Worm (Caenorhabditis elegans) whole organism, early embryonic: ENCODE measurements around the gene Y119D3B.14.

ENCODE experiments used
- B0310.2 ChIP-seq: sonication (generic microtip); optimal IDR thresholded peaks from 2 replicates; lab custom pipeline; 2016; ENCODE audit warnings: mild to moderate bottlenecking, missing genetic modification characterization, missing compliant biosample characterization
- F13C5.2 ChIP-seq: sonication (generic microtip); optimal IDR thresholded peaks from 2 replicates; lab custom pipeline; 2017; ENCODE audit warnings: mild to moderate bottlenecking, missing genetic modification characterization, inconsistent platforms, missing compliant biosample characterization
- aly-1 ChIP-seq: sonication (generic microtip); optimal IDR thresholded peaks from 2 replicates; lab custom pipeline; 2016; ENCODE audit warnings: missing genetic modification characterization, missing compliant biosample characterization
- ama-1 ChIP-seq: fragments of 150-350 bp; optimal IDR thresholded peaks from 2 replicates; lab custom pipeline; 2014
- ceh-13 ChIP-seq: fragments of 200-800 bp; sonication (Bioruptor generic); optimal IDR thresholded peaks from 2 replicates; lab custom pipeline; 2018; ENCODE audit warnings: mild to moderate bottlenecking, missing genetic modification characterization, missing compliant biosample characterization
- ceh-36 ChIP-seq: sonication (generic microtip); optimal IDR thresholded peaks from 2 replicates; lab custom pipeline; 2016; ENCODE audit warnings: missing genetic modification characterization, inconsistent platforms, missing compliant biosample characterization
- ets-7 ChIP-seq: sonication (generic microtip); optimal IDR thresholded peaks from 2 replicates; lab custom pipeline; 2016; ENCODE audit warnings: missing genotype, missing genetic modification characterization, missing compliant biosample characterization
- flt-1 ChIP-seq: fragments of 200-800 bp; sonication (Bioruptor generic); IDR thresholded peaks from 2 replicates; pipeline ENCODE4 v1.3.6; 2022; ENCODE audit warnings: missing genetic modification characterization, missing compliant biosample characterization
- hmbx-1 ChIP-seq: sonication (generic microtip); optimal IDR thresholded peaks from 2 replicates; lab custom pipeline; 2016; ENCODE audit warnings: mild to moderate bottlenecking, missing genetic modification characterization, missing compliant biosample characterization
- hmg-4 ChIP-seq: fragments of 200-800 bp; sonication (Bioruptor generic); optimal IDR thresholded peaks from 2 replicates; lab custom pipeline; 2018; ENCODE audit warnings: mild to moderate bottlenecking, missing genetic modification characterization, missing compliant biosample characterization
- hnd-1 ChIP-seq: sonication (generic microtip); optimal IDR thresholded peaks from 2 replicates; lab custom pipeline; 2016; ENCODE audit warnings: missing genetic modification characterization, missing compliant biosample characterization
- pes-1 ChIP-seq: fragments of 200-800 bp; sonication (Bioruptor generic); IDR thresholded peaks from 2 replicates; pipeline ENCODE4 v1.3.6; 2022; ENCODE audit warnings: missing genetic modification reagents, missing genetic modification characterization, missing compliant biosample characterization
- scrt-1 ChIP-seq: fragments of 200-800 bp; sonication (Bioruptor generic); IDR thresholded peaks from 2 replicates; pipeline ENCODE4 v1.3.6; 2022; ENCODE audit warnings: missing genetic modification characterization, missing compliant biosample characterization
- sea-1 ChIP-seq: fragments of 200-800 bp; sonication (Bioruptor generic); conservative IDR thresholded peaks from 2 replicates; pipeline ENCODE4 v1.3.6; 2022; ENCODE audit warnings: missing genetic modification characterization, missing compliant biosample characterization
- tbx-11 ChIP-seq: fragments of 200-800 bp; sonication (Bioruptor generic); IDR thresholded peaks from 2 replicates; pipeline ENCODE4 v1.3.6; 2022; ENCODE audit warnings: missing genetic modification characterization, missing compliant biosample characterization
- tbx-37 ChIP-seq: fragments of 200-800 bp; sonication (Bioruptor generic); conservative IDR thresholded peaks from 2 replicates; pipeline ENCODE4 v1.3.6; 2022; ENCODE audit warnings: missing genetic modification reagents, missing genetic modification characterization, missing compliant biosample characterization
- tra-4 ChIP-seq: sonication (generic microtip); optimal IDR thresholded peaks from 2 replicates; lab custom pipeline; 2017; ENCODE audit warnings: missing genetic modification characterization, missing compliant biosample characterization

Y119D3B.14 gene

ce11 chrIII:1207852-1208251, 14.2 kb upstream of the Y119D3B.14 start, which contains the start of gene orc-3:
TSS of gene orc-3 (plus strand) at chrIII:1208133.
- no peak for TF ChIP-seq hnd-1 (tag; lab: Kevin White, UChicago)
- TF ChIP-seq tbx-11 (GFP tag; lab: Robert Waterston, UW) = no peak
- no peak for TF ChIP-seq pes-1
- TF ChIP-seq flt-1 = no peak
- TF ChIP-seq B0310.2 (tag; lab: Kevin White, UChicago) = no peak
- no peak for TF ChIP-seq aly-1
- TF ChIP-seq F13C5.2 (tag; lab: Kevin White, UChicago) = no peak
- TF ChIP-seq tbx-37 = no peak
- TF ChIP-seq hmg-4 (GFP tag; lab: Kevin White, UChicago) = no peak
- no peak for TF ChIP-seq tra-4 (tag; lab: Kevin White, UChicago)
- no peak for TF ChIP-seq hmbx-1 (tag; lab: Kevin White, UChicago)
- no peak for TF ChIP-seq ama-1 (lab: Kevin White, UChicago)
- TF ChIP-seq ets-7 (tag; lab: Kevin White, UChicago) = no peak
- no peak for TF ChIP-seq ceh-13 (GFP tag; lab: Kevin White, UChicago)
- TF ChIP-seq ceh-36 (tag; lab: Kevin White, UChicago) = no peak
- no peak for TF ChIP-seq scrt-1
- TF ChIP-seq sea-1 (GFP tag; lab: Robert Waterston, UW) = no peak

- TF ChIP-seq hmbx-1 (tag; lab: Kevin White, UChicago) = no peak
- no peak for TF ChIP-seq ama-1 (lab: Kevin White, UChicago)
- no peak for TF ChIP-seq pes-1
- no peak for TF ChIP-seq ceh-13 (GFP tag; lab: Kevin White, UChicago)
- TF ChIP-seq hmg-4 (GFP tag; lab: Kevin White, UChicago) = no peak
- TF ChIP-seq B0310.2 (tag; lab: Kevin White, UChicago) = no peak
- TF ChIP-seq scrt-1 = no peak
- TF ChIP-seq tbx-11 (GFP tag; lab: Robert Waterston, UW) = no peak
- TF ChIP-seq flt-1 = no peak
- TF ChIP-seq aly-1 = no peak
- no peak for TF ChIP-seq hnd-1 (tag; lab: Kevin White, UChicago)
- no peak for TF ChIP-seq F13C5.2 (tag; lab: Kevin White, UChicago)
Measured at ce11 chrIII:1207027-1207426, 13.4 kb upstream of the Y119D3B.14 start.

ce11 chrIII:1206331-1206730, 12.7 kb upstream of the Y119D3B.14 start:
- TF ChIP-seq ceh-13 (GFP tag; lab: Kevin White, UChicago) (no peak), hnd-1 (tag; lab: Kevin White, UChicago) (no peak), ets-7 (tag; lab: Kevin White, UChicago) (no peak), B0310.2 (tag; lab: Kevin White, UChicago) (no peak), hmbx-1 (tag; lab: Kevin White, UChicago) (no peak), tbx-11 (GFP tag; lab: Robert Waterston, UW) (no peak), ceh-36 (tag; lab: Kevin White, UChicago) (no peak), aly-1 (no peak), hmg-4 (GFP tag; lab: Kevin White, UChicago) (no peak)

- TF ChIP-seq hnd-1 (tag; lab: Kevin White, UChicago) = no peak
- no peak for TF ChIP-seq tra-4 (tag; lab: Kevin White, UChicago)
Measured at ce11 chrIII:1205421-1205820, 11.8 kb upstream of the Y119D3B.14 start.

ce11 chrIII:1201958-1202596, 8.5 kb upstream of the Y119D3B.14 start, which contains the start of the genes mrpl-45 and Y119D3B.12:
TSS of gene mrpl-45 (minus strand) at chrIII:1202008.
TSS of gene Y119D3B.12 (plus strand) at chrIII:1202546.
- 0 out of 2 replicates have a peak, but pooled peaks have one; percentile 49 for TF ChIP-seq flt-1
- no peak for TF ChIP-seq ceh-36 (tag; lab: Kevin White, UChicago)
- TF ChIP-seq F13C5.2 (tag; lab: Kevin White, UChicago) = peak; percentile 69
- TF ChIP-seq hmg-4 (GFP tag; lab: Kevin White, UChicago) = peak; percentile 8
- no peak for TF ChIP-seq ama-1 (lab: Kevin White, UChicago)
- no peak for TF ChIP-seq tra-4 (tag; lab: Kevin White, UChicago)
- TF ChIP-seq hmbx-1 (tag; lab: Kevin White, UChicago) = no peak
- no peak for TF ChIP-seq aly-1
- 0 out of 2 replicates have a peak, but pooled peaks have one; percentile 42 for TF ChIP-seq sea-1 (GFP tag; lab: Robert Waterston, UW)
- TF ChIP-seq pes-1 = peak; percentile 64; the same call in 1 of the 2 replicates
- no peak for TF ChIP-seq tbx-11 (GFP tag; lab: Robert Waterston, UW)
- TF ChIP-seq ets-7 (tag; lab: Kevin White, UChicago) = no peak
- TF ChIP-seq hnd-1 (tag; lab: Kevin White, UChicago) = no peak
- no peak for TF ChIP-seq tbx-37

ce11 chrIII:1196192-1196591, 2.6 kb upstream of the Y119D3B.14 start, which contains the start of gene dss-1:
TSS of gene dss-1 (minus strand) at chrIII:1196292.
- TF ChIP-seq tra-4 (tag; lab: Kevin White, UChicago) (no peak), hnd-1 (tag; lab: Kevin White, UChicago) (no peak), B0310.2 (tag; lab: Kevin White, UChicago) (no peak), flt-1 (no peak), tbx-37 (no peak), hmbx-1 (tag; lab: Kevin White, UChicago) (no peak), aly-1 (no peak), pes-1 (no peak), scrt-1 (no peak), sea-1 (GFP tag; lab: Robert Waterston, UW) (no peak), F13C5.2 (tag; lab: Kevin White, UChicago) (no peak), tbx-11 (GFP tag; lab: Robert Waterston, UW) (no peak), ceh-36 (tag; lab: Kevin White, UChicago) (no peak), ama-1 (lab: Kevin White, UChicago) (no peak), ceh-13 (GFP tag; lab: Kevin White, UChicago) (no peak)

- TF ChIP-seq sea-1 (GFP tag; lab: Robert Waterston, UW) (no peak), ceh-13 (GFP tag; lab: Kevin White, UChicago) (no peak), hmbx-1 (tag; lab: Kevin White, UChicago) (no peak), tra-4 (tag; lab: Kevin White, UChicago) (no peak), ceh-36 (tag; lab: Kevin White, UChicago) (no peak), B0310.2 (tag; lab: Kevin White, UChicago) (no peak), aly-1 (no peak), pes-1 (no peak), tbx-37 (no peak), hmg-4 (GFP tag; lab: Kevin White, UChicago) (no peak)
Measured at ce11 chrIII:1181756-1182155, 11.9 kb downstream of the Y119D3B.14 start, which contains the start of gene nspg-8. TSS of gene nspg-8 (plus strand) at chrIII:1182056.
